Fruit fly (Drosophila melanogaster) whole organism, pupa: ENCODE data around the gene Gorab.

Source experiments
- CG10348 ChIP-seq: fragments of 200-800 bp; sonication (Bioruptor generic); IDR thresholded peaks from 2 replicates; pipeline ENCODE4 v1.3.6; 2022; ENCODE audit warnings: missing biosample characterization, missing genetic modification characterization
- CG13204 ChIP-seq: fragments of 200-800 bp; sonication (Bioruptor generic); optimal IDR thresholded peaks from 2 replicates; lab custom pipeline; 2018; ENCODE audit warnings: missing biosample characterization, mild to moderate bottlenecking, missing genetic modification characterization, moderate library complexity
- CG17806 ChIP-seq: fragments of 200-800 bp; sonication (Bioruptor generic); optimal IDR thresholded peaks from 2 replicates; lab custom pipeline; 2018; ENCODE audit warnings: missing biosample characterization, mild to moderate bottlenecking, missing genetic modification characterization, moderate library complexity
- CG9948 ChIP-seq: fragments of 200-800 bp; sonication (Bioruptor generic); optimal IDR thresholded peaks from 2 replicates; lab custom pipeline; 2018; ENCODE audit warnings: missing biosample characterization, mild to moderate bottlenecking, missing genetic modification characterization, moderate library complexity
- EcR ChIP-seq: fragments of 200-800 bp; sonication (Bioruptor generic); optimal IDR thresholded peaks from 3 replicates; lab custom pipeline; 2019; ENCODE audit warnings: missing biosample characterization, missing genetic modification characterization, mild to moderate bottlenecking, moderate library complexity, missing genetic modification reagents
- fd96Ca ChIP-seq: fragments of 200-800 bp; sonication (Bioruptor generic); IDR thresholded peaks from 3 replicates; pipeline ENCODE4 v1.3.6; 2022; ENCODE audit warnings: missing biosample characterization, missing genetic modification characterization

- TF ChIP-seq EcR (GFP tag; lab: Kevin White, UChicago) (no peak), CG9948 (tag; lab: Kevin White, UChicago) (no peak), CG10348 (GFP tag; lab: Robert Waterston, UW) (no peak), fd96Ca (no peak), CG17806 (no peak), CG13204 (no peak)
These were observed 21.0 kb downstream of the Gorab start for dm6 chr3L:17407480-17408093.
